Fruit fly (Drosophila melanogaster) whole organism, embryonic: ENCODE data around the gene Frmd5.
A peak's percentile ranks its signal among the peaks of the same experiment; 100 is the strongest.

Experiments used
- Asciz ChIP-seq: fragments of 200-800 bp; sonication (Bioruptor generic); optimal IDR thresholded peaks from 2 replicates; lab custom pipeline; 2017; ENCODE audit warnings: missing biosample characterization, mild to moderate bottlenecking, missing genetic modification characterization, missing genetic modification reagents
- Awh ChIP-seq: fragments of 200-800 bp; sonication (Bioruptor generic); IDR thresholded peaks from 2 replicates; pipeline ENCODE4, ENCODE4 v1.3.6; 2022; ENCODE audit warnings: missing biosample characterization, missing genetic modification characterization
- Bteb2 ChIP-seq: fragments of 200-800 bp; sonication (Bioruptor generic); optimal IDR thresholded peaks from 2 replicates; lab custom pipeline; 2016; ENCODE audit warnings: missing biosample characterization, missing genetic modification characterization
- C15 ChIP-seq: fragments of 200-800 bp; sonication (Bioruptor generic); IDR thresholded peaks from 3 replicates; pipeline ENCODE4 v1.3.6; 2022; ENCODE audit warnings: missing biosample characterization, missing genetic modification characterization
- CG11085 ChIP-seq: fragments of 200-800 bp; sonication (Bioruptor generic); IDR thresholded peaks from 2 replicates; pipeline ENCODE4 v1.3.6; 2022; ENCODE audit warnings: missing biosample characterization, missing genetic modification characterization
- CG11504 ChIP-seq: fragments of 200-800 bp; sonication (Bioruptor generic); optimal IDR thresholded peaks from 3 replicates; lab custom pipeline; 2019; ENCODE audit warnings: missing biosample characterization, mild to moderate bottlenecking, missing genetic modification characterization, moderate library complexity
- CG13775 ChIP-seq: fragments of 200-800 bp; sonication (Bioruptor generic); optimal IDR thresholded peaks from 3 replicates; lab custom pipeline; 2017; ENCODE audit warnings: missing biosample characterization, mild to moderate bottlenecking, missing genetic modification characterization
- CG14441 ChIP-seq: fragments of 200-800 bp; sonication (Bioruptor generic); IDR thresholded peaks from 2 replicates; pipeline ENCODE4 v1.3.6; 2022; ENCODE audit warnings: missing biosample characterization, missing genetic modification characterization
- CG15601 ChIP-seq: fragments of 200-800 bp; sonication (Bioruptor generic); optimal IDR thresholded peaks from 3 replicates; lab custom pipeline; 2019; ENCODE audit warnings: missing biosample characterization, mild to moderate bottlenecking, missing genetic modification characterization, moderate library complexity
- CG1647 ChIP-seq: fragments of 200-800 bp; sonication (Bioruptor generic); optimal IDR thresholded peaks from 3 replicates; lab custom pipeline; 2016; ENCODE audit warnings: missing biosample characterization, missing genetic modification characterization
- CG2199 ChIP-seq: fragments of 200-800 bp; sonication (Bioruptor generic); IDR thresholded peaks from 3 replicates; pipeline ENCODE4 v1.3.6; 2022; ENCODE audit warnings: missing biosample characterization, missing genetic modification characterization
- CG32772 ChIP-seq: fragments of 200-800 bp; sonication (Bioruptor generic); IDR thresholded peaks from 2 replicates; pipeline ENCODE4 v1.3.6; 2022; ENCODE audit warnings: missing biosample characterization, missing genetic modification characterization
- CG33557 ChIP-seq: fragments of 200-800 bp; sonication (Bioruptor generic); optimal IDR thresholded peaks from 2 replicates; lab custom pipeline; 2019; ENCODE audit warnings: missing biosample characterization, mild to moderate bottlenecking, missing genetic modification characterization, moderate library complexity
- CG6791 ChIP-seq: fragments of 200-800 bp; sonication (Bioruptor generic); IDR thresholded peaks from 3 replicates; pipeline ENCODE4 v1.3.6; 2022; ENCODE audit warnings: missing biosample characterization, missing genetic modification characterization; ENCODE audit not compliant: partially characterized antibody
- CG6813 ChIP-seq: fragments of 200-800 bp; sonication (Bioruptor generic); optimal IDR thresholded peaks from 2 replicates; lab custom pipeline; 2017; ENCODE audit warnings: missing biosample characterization, missing genetic modification characterization, mild to moderate bottlenecking, moderate library complexity, missing genetic modification reagents
- CG8089 ChIP-seq: fragments of 200-800 bp; sonication (Bioruptor generic); optimal IDR thresholded peaks from 3 replicates; lab custom pipeline; 2016; ENCODE audit warnings: missing biosample characterization, missing genetic modification characterization
- CG8924 ChIP-seq: fragments of 200-800 bp; optimal IDR thresholded peaks from 3 replicates; lab custom pipeline; 2019; ENCODE audit warnings: missing biosample characterization, mild to moderate bottlenecking, missing genetic modification characterization, moderate library complexity
- Fer3 ChIP-seq: fragments of 200-800 bp; sonication (Bioruptor generic); optimal IDR thresholded peaks from 2 replicates; lab custom pipeline; 2018; ENCODE audit warnings: missing biosample characterization, mild to moderate bottlenecking, missing genetic modification characterization, moderate library complexity
- Hey ChIP-seq: fragments of 200-800 bp; sonication (Bioruptor generic); optimal IDR thresholded peaks from 3 replicates; lab custom pipeline; 2018; ENCODE audit warnings: missing biosample characterization, mild to moderate bottlenecking, missing genetic modification characterization
- Mes4 ChIP-seq: fragments of 200-800 bp; sonication (Bioruptor generic); optimal IDR thresholded peaks from 2 replicates; lab custom pipeline; 2016; ENCODE audit warnings: missing biosample characterization, missing genetic modification characterization
- NC2β ChIP-seq: fragments of 200-800 bp; sonication (Bioruptor generic); optimal IDR thresholded peaks from 2 replicates; lab custom pipeline; 2016; ENCODE audit warnings: missing biosample characterization, missing genetic modification characterization
- NK7.1 ChIP-seq: fragments of 200-800 bp; sonication (Bioruptor generic); optimal IDR thresholded peaks from 3 replicates; lab custom pipeline; 2016; ENCODE audit warnings: missing biosample characterization, missing genetic modification characterization
- Vsx1 ChIP-seq: fragments of 200-800 bp; sonication (Bioruptor generic); optimal IDR thresholded peaks from 2 replicates; lab custom pipeline; 2017; ENCODE audit warnings: missing biosample characterization, mild to moderate bottlenecking, missing genetic modification characterization, missing genetic modification reagents
- az2 ChIP-seq: fragments of 200-800 bp; sonication (Bioruptor generic); optimal IDR thresholded peaks from 3 replicates; lab custom pipeline; 2016; ENCODE audit warnings: missing biosample characterization, missing genetic modification characterization
- bcd ChIP-seq: fragments of 200-800 bp; sonication (Bioruptor generic); optimal IDR thresholded peaks from 2 replicates; lab custom pipeline; 2017; ENCODE audit warnings: missing biosample characterization, mild to moderate bottlenecking, missing genetic modification characterization
- corto ChIP-seq: fragments of 200-800 bp; sonication (Bioruptor generic); optimal IDR thresholded peaks from 2 replicates; lab custom pipeline; 2016; ENCODE audit warnings: missing biosample characterization, mild to moderate bottlenecking, missing genetic modification characterization, moderate library complexity
- dm ChIP-seq: fragments of 200-800 bp; sonication (Bioruptor generic); optimal IDR thresholded peaks from 3 replicates; lab custom pipeline; 2016; ENCODE audit warnings: missing biosample characterization, missing genetic modification characterization
- dmrt99B ChIP-seq: fragments of 200-800 bp; sonication (Bioruptor generic); optimal IDR thresholded peaks from 2 replicates; lab custom pipeline; 2018; ENCODE audit warnings: missing biosample characterization, mild to moderate bottlenecking, missing genetic modification characterization, moderate library complexity
- ems ChIP-seq: fragments of 200-800 bp; sonication (Bioruptor generic); optimal IDR thresholded peaks from 3 replicates; lab custom pipeline; 2016; ENCODE audit warnings: missing biosample characterization, missing genetic modification characterization
- fd3F ChIP-seq: fragments of 200-800 bp; sonication (Bioruptor generic); optimal IDR thresholded peaks from 2 replicates; lab custom pipeline; 2018; ENCODE audit warnings: missing biosample characterization, mild to moderate bottlenecking, missing genetic modification characterization, moderate library complexity
- gcm ChIP-seq: fragments of 200-800 bp; sonication (Bioruptor generic); optimal IDR thresholded peaks from 2 replicates; lab custom pipeline; 2019; ENCODE audit warnings: missing biosample characterization, mild to moderate bottlenecking, missing genetic modification characterization, moderate library complexity
- gsb-n ChIP-seq: fragments of 200-800 bp; sonication (Bioruptor generic); optimal IDR thresholded peaks from 3 replicates; lab custom pipeline; 2018; ENCODE audit warnings: missing biosample characterization, mild to moderate bottlenecking, missing genetic modification characterization
- hb ChIP-seq: fragments of 200-800 bp; sonication (Bioruptor generic); IDR thresholded peaks from 3 replicates; pipeline ENCODE4 v1.3.6; 2022; ENCODE audit warnings: missing biosample characterization, missing genetic modification characterization; ENCODE audit not compliant: partially characterized antibody
- jigr1 ChIP-seq: fragments of 200-800 bp; sonication (Bioruptor generic); IDR thresholded peaks from 3 replicates; pipeline ENCODE4 v1.3.6; 2022; ENCODE audit warnings: missing biosample characterization, missing genetic modification characterization
- lab ChIP-seq: fragments of 200-800 bp; sonication (Bioruptor generic); optimal IDR thresholded peaks from 3 replicates; lab custom pipeline; 2017; ENCODE audit warnings: missing biosample characterization, missing genetic modification characterization, mild to moderate bottlenecking, moderate library complexity, missing genetic modification reagents
- lilli ChIP-seq: fragments of 200-800 bp; sonication (Bioruptor generic); optimal IDR thresholded peaks from 3 replicates; lab custom pipeline; 2016; ENCODE audit warnings: missing biosample characterization, missing genetic modification characterization
- nau ChIP-seq: fragments of 200-800 bp; sonication (Bioruptor generic); optimal IDR thresholded peaks from 3 replicates; lab custom pipeline; 2017; ENCODE audit warnings: missing biosample characterization, mild to moderate bottlenecking, missing genetic modification characterization, missing genetic modification reagents
- otp ChIP-seq: fragments of 200-800 bp; sonication (Bioruptor generic); IDR thresholded peaks from 3 replicates; pipeline ENCODE4, ENCODE4 v1.3.6; 2022; ENCODE audit warnings: missing biosample characterization, missing genetic modification characterization
- pan ChIP-seq, 4 experiments: fragments of >200 bp in 3 of 4; fragments of 200-800 bp in 1 of 4; sonication (Bioruptor generic) in 1 of 4; optimal IDR thresholded peaks in 3 of 4; IDR thresholded peaks in 1 of 4; 2 replicates each; pipeline versions ENCODE4 v1.3.6 to Lab custom; 2017 to 2022; ENCODE audit warnings: missing biosample characterization in 2 of 4, missing genetic modification characterization in 2 of 4, mixed read lengths in 1 of 4
- pfk ChIP-seq: fragments of 200-800 bp; sonication (Bioruptor generic); optimal IDR thresholded peaks from 2 replicates; lab custom pipeline; 2018; ENCODE audit warnings: missing biosample characterization, mild to moderate bottlenecking, missing genetic modification characterization, moderate library complexity
- ranshi ChIP-seq: fragments of 200-800 bp; sonication (Bioruptor generic); IDR thresholded peaks from 2 replicates; pipeline ENCODE4 v1.3.6; 2022; ENCODE audit warnings: missing biosample characterization, missing genetic modification characterization
- repo ChIP-seq: fragments of 200-800 bp; sonication (Bioruptor generic); optimal IDR thresholded peaks from 2 replicates; lab custom pipeline; 2016; ENCODE audit warnings: missing biosample characterization, missing genetic modification characterization
- sens ChIP-seq: fragments of 200-800 bp; sonication (Bioruptor generic); peaks from one replicate; lab custom pipeline; 2016; ENCODE audit warnings: missing biosample characterization, missing genetic modification characterization
- so ChIP-seq: fragments of 200-800 bp; sonication (Bioruptor generic); IDR thresholded peaks from 3 replicates; pipeline ENCODE4 v1.3.6; 2022; ENCODE audit warnings: missing biosample characterization, missing genetic modification characterization
- sr ChIP-seq: fragments of 200-800 bp; sonication (Bioruptor generic); IDR thresholded peaks from 3 replicates; pipeline ENCODE4 v1.3.6; 2022; ENCODE audit warnings: missing biosample characterization, missing genetic modification characterization
- tup ChIP-seq: fragments of 200-800 bp; sonication (Bioruptor generic); optimal IDR thresholded peaks from 2 replicates; lab custom pipeline; 2016; ENCODE audit warnings: missing biosample characterization, mild to moderate bottlenecking, missing genetic modification characterization, moderate library complexity
- unpg ChIP-seq: fragments of 200-800 bp; sonication (Bioruptor generic); optimal IDR thresholded peaks from 3 replicates; lab custom pipeline; 2018; ENCODE audit warnings: missing biosample characterization, mild to moderate bottlenecking, missing genetic modification characterization, moderate library complexity
- z ChIP-seq: fragments of 200-800 bp; sonication (Bioruptor generic); IDR thresholded peaks from 3 replicates; pipeline ENCODE4 v1.3.6; 2022; ENCODE audit warnings: missing biosample characterization, missing genetic modification characterization
- zf30C ChIP-seq: fragments of 200-800 bp; sonication (Bioruptor generic); optimal IDR thresholded peaks from 3 replicates; lab custom pipeline; 2018; ENCODE audit warnings: missing biosample characterization, mild to moderate bottlenecking, missing genetic modification characterization

Frmd5 gene

DNA sequence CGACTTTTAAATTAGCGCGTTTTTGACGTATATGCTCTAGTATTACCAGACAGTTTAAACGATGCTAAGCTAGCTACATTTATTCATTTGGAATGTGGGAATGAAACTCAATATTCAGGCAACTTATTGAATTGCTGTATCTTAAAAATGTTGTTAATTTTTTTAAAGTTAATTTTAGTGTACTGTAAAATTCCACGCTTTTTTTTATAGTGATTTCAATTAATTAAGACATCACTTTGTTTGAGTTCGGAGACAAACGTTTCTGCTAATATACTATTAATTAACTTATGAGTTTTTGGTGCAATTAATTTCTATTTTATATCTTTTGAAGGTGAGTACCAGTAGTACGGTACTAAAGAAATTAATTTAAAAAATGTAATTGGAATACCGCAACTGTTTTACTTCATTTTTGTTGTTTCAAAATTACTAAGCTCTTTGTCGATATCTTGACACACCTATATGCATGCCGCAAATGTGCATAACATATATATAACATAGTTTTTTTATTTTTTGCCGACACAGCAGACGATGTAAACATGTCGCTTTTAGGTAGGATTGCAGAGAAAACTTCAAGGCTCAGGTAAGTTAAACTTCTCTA lies 42.1 kb downstream of the Frmd5 start, which contains the start of the genes Cdk1 and mRpS7 (continued):
- TF ChIP-seq CG11504 (tag; lab: Kevin White, UChicago) = peak; percentile 85
- TF ChIP-seq Hey (tag; lab: Kevin White, UChicago) = no peak
- no peak for TF ChIP-seq Asciz (GFP tag; lab: Kevin White, UChicago)
- TF ChIP-seq hb (GFP tag; lab: Robert Waterston, UW) = no peak
- peak; percentile 43 for TF ChIP-seq dm
- TF ChIP-seq repo (GFP tag; lab: Kevin White, UChicago) = no peak
- TF ChIP-seq NK7.1 (GFP tag; lab: Kevin White, UChicago) = no peak
- peak; percentile 80 for TF ChIP-seq CG13775 (GFP tag; lab: Kevin White, UChicago)
- 0 out of 2 replicates have a peak, but pooled peaks have one; percentile 68 for TF ChIP-seq ranshi (GFP tag; lab: Robert Waterston, UW)
- TF ChIP-seq Vsx1 (GFP tag; lab: Kevin White, UChicago) = peak; percentile 47
- peak; percentile 69 for TF ChIP-seq Bteb2
- 0 out of 3 replicates have a peak, but pooled peaks have one; percentile 34 for TF ChIP-seq so (GFP tag; lab: Robert Waterston, UW)
- TF ChIP-seq sr (GFP tag; lab: Robert Waterston, UW) = no peak
- TF ChIP-seq sens (GFP tag; lab: Kevin White, UChicago) = peak; percentile 94
- TF ChIP-seq corto (GFP tag; lab: Kevin White, UChicago) = no peak
- 0 out of 3 replicates have a peak, but pooled peaks have one; percentile 41 for TF ChIP-seq otp (GFP tag; lab: Robert Waterston, UW)
- TF ChIP-seq lilli (GFP tag; lab: Kevin White, UChicago) = peak; percentile 71
- TF ChIP-seq NC2β (GFP tag; lab: Kevin White, UChicago) = peak; percentile 31
- TF ChIP-seq bcd (GFP tag; lab: Kevin White, UChicago) = peak; percentile 71
- TF ChIP-seq nau (GFP tag; lab: Kevin White, UChicago) = peak; percentile 12
- TF ChIP-seq pan (optimal IDR thresholded peaks at IDR 0.05; lab: Kevin White, UChicago) = no peak
- peak in 1 of 2 experiments; percentile 82 for TF ChIP-seq pan (GFP tag; optimal IDR thresholded peaks at IDR 0.05 in 1 of 2, IDR thresholded peaks at IDR 0.05 in 1 of 2)
- TF ChIP-seq ems (GFP tag; lab: Kevin White, UChicago) = no peak
- TF ChIP-seq C15 = no peak
- peak; percentile 78 for TF ChIP-seq dmrt99B (tag; lab: Kevin White, UChicago)
- TF ChIP-seq gsb-n (tag; lab: Kevin White, UChicago) = peak; percentile 76
- TF ChIP-seq jigr1 (GFP tag; lab: Robert Waterston, UW) = peak; percentile 65; the same call in 1 of the 3 replicates
- peak; percentile 79 for TF ChIP-seq unpg (GFP tag; lab: Kevin White, UChicago)
- TF ChIP-seq CG6813 (GFP tag; lab: Kevin White, UChicago) = no peak
- TF ChIP-seq CG2199 (GFP tag; lab: Robert Waterston, UW) = no peak
- peak; percentile 87 for TF ChIP-seq CG8924
- peak; percentile 40 for TF ChIP-seq CG33557 (GFP tag; lab: Kevin White, UChicago)
- TF ChIP-seq CG6791 (GFP tag; lab: Robert Waterston, UW) = no peak
- no peak for TF ChIP-seq tup (GFP tag; lab: Kevin White, UChicago)
- TF ChIP-seq pfk = peak; percentile 90
- TF ChIP-seq z = no peak
- no peak for TF ChIP-seq CG1647
- no peak for TF ChIP-seq zf30C (GFP tag; lab: Kevin White, UChicago)
- TF ChIP-seq Fer3 (tag; lab: Kevin White, UChicago) = peak; percentile 74
- peak; percentile 72 for TF ChIP-seq CG32772 (GFP tag; lab: Robert Waterston, UW)
- TF ChIP-seq CG14441 (GFP tag; lab: Robert Waterston, UW) = peak; percentile 74
- TF ChIP-seq Mes4 (GFP tag; lab: Kevin White, UChicago) = peak; percentile 47
- no peak for TF ChIP-seq lab (GFP tag; lab: Kevin White, UChicago)
- peak; percentile 66 for TF ChIP-seq gcm (GFP tag; lab: Kevin White, UChicago)
- no peak for TF ChIP-seq CG11085 (GFP tag; lab: Robert Waterston, UW)
- peak; percentile 75 for TF ChIP-seq CG15601 (tag; lab: Kevin White, UChicago)
- TF ChIP-seq CG8089 (GFP tag; lab: Kevin White, UChicago) = peak; percentile 42
- TF ChIP-seq az2 = peak; percentile 67
- peak; percentile 66 for TF ChIP-seq fd3F (GFP tag; lab: Kevin White, UChicago)
- TF ChIP-seq Awh (GFP tag; lab: Robert Waterston, UW) = peak; percentile 54; the same call in 1 of the 2 replicates
